Worm (Caenorhabditis elegans) whole organism, L2 larva: ENCODE results near the gene F20D6.9.

Experiments
- C34F6.9 ChIP-seq: fragments of 150-350 bp; optimal IDR thresholded peaks from 2 replicates; lab custom pipeline; 2014; ENCODE audit warnings: missing biosample characterization, missing genetic modification characterization
- F13H6.1 ChIP-seq: sonication (generic microtip); optimal IDR thresholded peaks from 2 replicates; lab custom pipeline; 2016; ENCODE audit warnings: missing genetic modification characterization, missing compliant biosample characterization
- R02D3.7 ChIP-seq: fragments of 150-350 bp; optimal IDR thresholded peaks from 2 replicates; lab custom pipeline; 2014; ENCODE audit warnings: missing biosample characterization, missing genetic modification characterization
- ZK546.5 ChIP-seq: sonication (generic microtip); optimal IDR thresholded peaks from 2 replicates; lab custom pipeline; 2017; ENCODE audit warnings: missing biosample characterization, missing genetic modification characterization
- alr-1 ChIP-seq: fragments of 150-350 bp; optimal IDR thresholded peaks from 2 replicates; lab custom pipeline; 2014; ENCODE audit warnings: missing biosample characterization, missing genetic modification characterization
- aly-2 ChIP-seq: fragments of 150-350 bp; optimal IDR thresholded peaks from 2 replicates; lab custom pipeline; 2014; ENCODE audit warnings: missing biosample characterization, missing genetic modification characterization
- ama-1 ChIP-seq: fragments of 150-350 bp; optimal IDR thresholded peaks from 2 replicates; lab custom pipeline; 2018; ENCODE audit warnings: inconsistent platforms
- blmp-1 ChIP-seq: sonication (generic microtip); optimal IDR thresholded peaks from 2 replicates; lab custom pipeline; 2017; ENCODE audit warnings: missing genetic modification characterization, mild to moderate bottlenecking, missing compliant biosample characterization, antibody characterized with exemption, moderate library complexity; ENCODE audit not compliant: insufficient read depth
- ceh-16 ChIP-seq: fragments of 150-350 bp; optimal IDR thresholded peaks from 2 replicates; lab custom pipeline; 2014; ENCODE audit warnings: missing biosample characterization, missing genetic modification characterization
- ceh-82 ChIP-seq: fragments of 150-350 bp; optimal IDR thresholded peaks from 2 replicates; lab custom pipeline; 2014; ENCODE audit warnings: missing biosample characterization, missing genetic modification characterization
- crh-2 ChIP-seq: sonication (generic microtip); optimal IDR thresholded peaks from 2 replicates; lab custom pipeline; 2017; ENCODE audit warnings: missing biosample characterization, missing genetic modification characterization
- fos-1 ChIP-seq: fragments of 150-350 bp; optimal IDR thresholded peaks from 2 replicates; lab custom pipeline; 2014; ENCODE audit warnings: missing biosample characterization, missing genetic modification characterization
- gmeb-1 ChIP-seq: fragments of 150-350 bp; optimal IDR thresholded peaks from 2 replicates; lab custom pipeline; 2014; ENCODE audit warnings: missing biosample characterization, missing genetic modification characterization
- lin-11 ChIP-seq: fragments of 150-350 bp; sonication (generic microtip); optimal IDR thresholded peaks from 2 replicates; lab custom pipeline; 2014; ENCODE audit warnings: missing biosample characterization, missing genetic modification characterization, inconsistent platforms, mixed read lengths
- lin-13 ChIP-seq: fragments of 150-350 bp; optimal IDR thresholded peaks from 2 replicates; lab custom pipeline; 2014; ENCODE audit warnings: missing biosample characterization, missing genetic modification reagents, missing genetic modification characterization
- lin-39 ChIP-seq: fragments of 150-350 bp; optimal IDR thresholded peaks from 2 replicates; lab custom pipeline; 2014; ENCODE audit warnings: missing biosample characterization, missing genetic modification reagents, missing genetic modification characterization
- mbf-1 ChIP-seq: sonication (generic microtip); optimal IDR thresholded peaks from 2 replicates; lab custom pipeline; 2017; ENCODE audit warnings: missing biosample characterization, missing genetic modification characterization
- mdl-1 ChIP-seq, 2 experiments: fragments of 150-350 bp in 1 of 2; sonication (generic microtip) in 1 of 2; optimal IDR thresholded peaks; 2 replicates each; lab custom pipeline; 2017; ENCODE audit warnings: missing biosample characterization in 2 of 2, missing genetic modification characterization in 2 of 2
- nhr-11 ChIP-seq: fragments of 150-350 bp; optimal IDR thresholded peaks from 2 replicates; lab custom pipeline; 2014; ENCODE audit warnings: missing biosample characterization, missing genetic modification characterization
- nhr-12 ChIP-seq: fragments of 150-350 bp; optimal IDR thresholded peaks from 2 replicates; lab custom pipeline; 2014; ENCODE audit warnings: missing biosample characterization, missing genetic modification characterization
- nhr-129 ChIP-seq: fragments of 150-350 bp; optimal IDR thresholded peaks from 2 replicates; lab custom pipeline; 2014; ENCODE audit warnings: missing biosample characterization, missing genetic modification characterization
- nhr-21 ChIP-seq: fragments of 150-350 bp; optimal IDR thresholded peaks from 2 replicates; lab custom pipeline; 2014; ENCODE audit warnings: missing biosample characterization, missing genetic modification characterization
- nhr-237 ChIP-seq: fragments of 150-350 bp; optimal IDR thresholded peaks from 2 replicates; lab custom pipeline; 2014; ENCODE audit warnings: missing biosample characterization, missing genetic modification characterization
- nhr-25 ChIP-seq: fragments of 150-350 bp; sonication (generic microtip); optimal IDR thresholded peaks from 3 replicates; lab custom pipeline; 2014; ENCODE audit warnings: missing biosample characterization, missing genetic modification characterization
- peb-1 ChIP-seq: fragments of 150-350 bp; optimal IDR thresholded peaks from 2 replicates; lab custom pipeline; 2014; ENCODE audit warnings: missing biosample characterization, missing genetic modification characterization
- skn-1 ChIP-seq: sonication (generic microtip); optimal IDR thresholded peaks from 2 replicates; lab custom pipeline; 2017; ENCODE audit warnings: missing biosample characterization, missing genetic modification characterization
- sma-9 ChIP-seq, 2 experiments: fragments of 150-350 bp in 1 of 2; sonication (generic microtip) in 1 of 2; optimal IDR thresholded peaks; 2 replicates each; lab custom pipeline; 2014 to 2016; ENCODE audit warnings: missing genetic modification characterization in 2 of 2, mild to moderate bottlenecking in 1 of 2, missing biosample characterization in 1 of 2, missing compliant biosample characterization in 1 of 2, missing genetic modification reagents in 1 of 2, moderate library complexity in 1 of 2
- snpc-4 ChIP-seq: fragments of 150-350 bp; optimal IDR thresholded peaks from 2 replicates; lab custom pipeline; 2014; ENCODE audit warnings: missing biosample characterization, missing genetic modification characterization
- unc-55 ChIP-seq: fragments of 150-350 bp; sonication (generic microtip); optimal IDR thresholded peaks from 3 replicates; lab custom pipeline; 2014; ENCODE audit warnings: missing biosample characterization, missing genetic modification reagents, missing genetic modification characterization
- ztf-11 ChIP-seq: sonication (generic microtip); optimal IDR thresholded peaks from 2 replicates; lab custom pipeline; 2017; ENCODE audit warnings: missing biosample characterization, missing genetic modification characterization
- ztf-4 ChIP-seq: fragments of 150-350 bp; optimal IDR thresholded peaks from 2 replicates; lab custom pipeline; 2014; ENCODE audit warnings: missing biosample characterization, missing genetic modification characterization

Gene F20D6.9

DNA sequence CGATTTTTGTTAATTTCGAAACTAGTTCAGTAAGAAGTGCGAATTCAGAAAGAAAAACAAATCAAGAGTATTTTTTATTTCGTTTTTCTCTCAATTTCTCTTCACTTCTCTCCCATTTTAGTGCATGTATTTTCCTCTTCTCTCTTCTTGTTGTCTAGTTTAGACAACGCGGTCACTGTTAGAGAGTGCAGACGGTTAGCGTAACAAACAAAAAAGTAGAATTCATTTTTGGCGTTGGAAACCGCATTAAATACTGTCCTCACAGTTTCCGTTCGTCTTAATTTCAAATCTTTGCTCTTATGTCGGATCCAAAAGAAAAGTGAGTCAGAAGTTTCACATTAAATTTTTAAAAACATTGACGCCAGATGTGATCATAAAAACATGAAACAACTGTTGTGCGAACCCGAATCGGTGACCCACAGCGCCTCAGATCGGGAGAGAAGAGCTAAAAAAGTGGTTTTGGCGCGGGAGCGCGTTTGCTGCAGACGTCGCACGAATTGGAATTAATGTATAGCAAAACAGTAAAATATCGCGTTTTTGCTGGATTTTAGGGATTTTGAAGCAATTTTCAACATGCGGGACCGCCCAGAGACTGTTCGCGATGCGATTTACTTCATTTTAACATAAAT, 1.8 kb upstream of the F20D6.9 start, which contains the start of gene srp-7:
TSS of gene srp-7 (plus strand) at position 213 of the 629 bp plus-strand sequence.
- TF ChIP-seq nhr-237 (no peak), gmeb-1 (no peak), ama-1 (lab: Kevin White, UChicago) (peak; percentile 29), ztf-4 (tag; lab: Kevin White, UChicago) (no peak), crh-2 (peak; percentile 50), unc-55 (peak; percentile 19), ZK546.5 (tag; lab: Kevin White, UChicago) (no peak), fos-1 (tag; lab: Kevin White, UChicago) (peak; percentile 21), mbf-1 (tag; lab: Kevin White, UChicago) (no peak), C34F6.9 (tag; lab: Kevin White, UChicago) (peak; percentile 51)
- TF ChIP-seq, all 48 proteins: peak for 5

ce11 chrV:8178279-8178678, 1.0 kb upstream of the F20D6.9 start:
- TF ChIP-seq ama-1 (lab: Kevin White, UChicago): no peak
- TF ChIP-seq skn-1 (tag; lab: Kevin White, UChicago): no peak
- no peak for TF ChIP-seq mdl-1 (tag; optimal IDR thresholded peaks at IDR 0.05; lab: Kevin White, UChicago)
- no peak for TF ChIP-seq ZK546.5 (tag; lab: Kevin White, UChicago)
- TF ChIP-seq sma-9 (GFP tag; optimal IDR thresholded peaks at IDR 0.05; lab: Kevin White, UChicago): no peak
- TF ChIP-seq sma-9 (tag; optimal IDR thresholded peaks at IDR 0.05; lab: Kevin White, UChicago): no peak
- TF ChIP-seq, all 48 proteins: peak for 0

ce11 chrV:8171688-8172087, 5.6 kb downstream of the F20D6.9 start:
- peak; percentile 42 for TF ChIP-seq unc-55
- TF ChIP-seq R02D3.7: no peak

- TF ChIP-seq nhr-21: no peak
- TF ChIP-seq lin-39 (tag; lab: Kevin White, UChicago): no peak
- TF ChIP-seq ZK546.5 (tag; lab: Kevin White, UChicago): no peak
- no peak for TF ChIP-seq ceh-16 (tag; lab: Kevin White, UChicago)
- no peak for TF ChIP-seq ztf-4 (tag; lab: Kevin White, UChicago)
- TF ChIP-seq nhr-237: no peak
- no peak for TF ChIP-seq F13H6.1 (tag; lab: Kevin White, UChicago)
- TF ChIP-seq fos-1 (tag; lab: Kevin White, UChicago): no peak
- TF ChIP-seq nhr-129 (tag; lab: Kevin White, UChicago): no peak
- no peak for TF ChIP-seq lin-13 (GFP tag; lab: Kevin White, UChicago)
- TF ChIP-seq mbf-1 (tag; lab: Kevin White, UChicago): no peak
- no peak for TF ChIP-seq ceh-82
Observed at ce11 chrV:8170300-8170699, 6.9 kb downstream of the F20D6.9 start.

DNA sequence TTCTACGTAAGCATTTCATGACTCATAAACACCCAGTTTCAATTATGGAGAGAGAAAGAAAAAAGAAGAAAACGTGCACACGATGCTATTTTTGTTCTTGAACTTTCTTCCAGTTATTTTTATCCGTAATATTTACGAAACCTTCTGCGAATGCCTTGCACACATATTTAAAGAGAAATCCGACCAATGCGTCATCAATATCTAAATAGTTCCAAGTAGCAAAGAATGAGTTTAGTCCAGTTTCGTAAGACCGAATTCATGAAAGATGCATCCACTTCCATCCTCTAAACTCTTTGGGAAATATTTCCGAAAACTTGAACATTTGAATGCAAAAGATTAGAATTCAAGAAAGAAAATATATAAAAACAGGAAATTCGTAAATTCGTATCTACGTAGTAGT, 8.1 kb downstream of the F20D6.9 start:
- TF ChIP-seq ceh-82 (no peak), aly-2 (tag; lab: Kevin White, UChicago) (no peak), ztf-11 (tag; lab: Kevin White, UChicago) (no peak), nhr-25 (tag; lab: Kevin White, UChicago) (no peak), fos-1 (tag; lab: Kevin White, UChicago) (no peak), unc-55 (peak; percentile 56)

DNA sequence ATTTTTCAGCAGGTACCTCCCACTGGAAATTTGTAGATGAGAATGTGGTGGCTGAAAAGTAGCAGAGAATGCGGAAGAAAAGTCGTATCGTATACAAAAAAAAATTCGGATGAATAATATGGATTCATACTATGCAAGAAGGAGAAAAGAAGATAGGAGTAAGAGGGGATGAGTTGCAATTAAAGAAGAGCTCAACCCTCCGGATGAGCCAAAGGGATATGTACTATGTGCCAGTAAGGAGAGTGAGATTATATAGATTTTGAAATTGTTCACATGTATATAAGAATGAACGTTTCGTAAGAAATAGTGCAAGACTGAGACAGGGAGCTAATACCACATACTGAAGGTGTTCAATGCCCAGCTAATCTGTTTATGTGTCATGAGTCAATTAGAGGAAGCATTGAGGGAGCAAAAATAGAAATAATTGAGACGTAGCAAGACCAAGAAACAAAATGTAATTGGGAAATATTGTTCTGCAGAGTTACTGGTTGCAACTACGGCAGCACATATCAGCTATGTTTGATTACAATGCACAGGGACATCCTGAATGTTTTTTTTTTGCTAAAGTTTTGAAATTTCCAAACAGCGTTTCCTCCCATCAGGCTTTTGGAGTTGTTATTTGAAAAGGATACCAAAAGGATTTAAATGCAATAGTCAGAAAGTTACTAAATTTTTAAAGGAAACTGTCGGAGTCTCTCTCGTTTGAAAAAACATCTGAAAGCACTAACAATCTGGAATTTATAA, 8.9 kb downstream of the F20D6.9 start, which contains the start of gene F20D6.8:
TSS of gene F20D6.8 (minus strand) at position 51 of the 744 bp plus-strand sequence.
- no peak for TF ChIP-seq C34F6.9 (tag; lab: Kevin White, UChicago)
- no peak for TF ChIP-seq blmp-1 (tag; lab: Kevin White, UChicago)
- no peak for TF ChIP-seq mbf-1 (tag; lab: Kevin White, UChicago)
- TF ChIP-seq nhr-11 (tag; lab: Kevin White, UChicago): no peak
- no peak for TF ChIP-seq skn-1 (tag; lab: Kevin White, UChicago)
- no peak for TF ChIP-seq nhr-12 (tag; lab: Kevin White, UChicago)
- no peak for TF ChIP-seq snpc-4 (tag; lab: Kevin White, UChicago)
- no peak for TF ChIP-seq lin-11
- no peak for TF ChIP-seq peb-1 (tag; lab: Kevin White, UChicago)
- no peak for TF ChIP-seq ZK546.5 (tag; lab: Kevin White, UChicago)
- no peak for TF ChIP-seq alr-1 (tag; lab: Kevin White, UChicago)
